Fruit fly (Drosophila melanogaster) whole organism: ENCODE measurements around the gene Rbp1-like.

Experiments used
- CG8478 ChIP-seq: fragments of >200 bp; optimal IDR thresholded peaks from 2 replicates; lab custom pipeline; 2018; ENCODE audit warnings: inconsistent platforms
- Dll ChIP-seq: fragments of >200 bp; optimal IDR thresholded peaks from 2 replicates; lab custom pipeline; 2017
- EcR ChIP-seq, 2 experiments: fragments of >200 bp; optimal IDR thresholded peaks; 2 replicates each; lab custom pipeline; 2017; ENCODE audit warnings: missing biosample characterization in 2 of 2, missing genetic modification characterization in 2 of 2, missing genetic modification reagents in 2 of 2
- pan ChIP-seq: fragments of >200 bp; optimal IDR thresholded peaks from 2 replicates; lab custom pipeline; 2017
- psq ChIP-seq: fragments of >200 bp; optimal IDR thresholded peaks from 2 replicates; lab custom pipeline; 2017
- usp ChIP-seq: fragments of >200 bp; optimal IDR thresholded peaks from 2 replicates; lab custom pipeline; 2017; ENCODE audit warnings: missing biosample characterization, missing genetic modification characterization, mixed read lengths

Gene Rbp1-like

DNA sequence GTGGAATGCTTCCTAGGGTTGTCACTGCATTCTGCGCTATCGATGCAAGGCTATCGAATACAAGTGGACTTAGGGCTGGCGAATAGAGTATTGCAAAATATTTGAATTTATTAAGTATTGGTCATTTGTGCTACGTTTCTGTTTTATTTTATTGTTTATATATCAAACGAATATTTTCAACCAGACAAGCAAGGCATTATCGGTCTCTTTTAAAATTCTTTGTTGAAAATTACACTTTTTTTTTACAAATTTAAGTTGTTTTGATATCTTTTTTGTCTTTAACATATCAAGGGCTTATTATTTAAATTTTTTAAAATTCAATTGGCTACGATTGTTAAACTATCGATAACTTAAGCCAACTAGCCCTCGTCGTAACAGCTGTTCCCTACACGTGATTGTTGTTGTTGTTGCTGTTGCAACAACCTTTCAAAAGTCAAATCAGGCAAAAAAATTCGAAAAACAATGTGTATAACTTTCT is 2.7 kb upstream of the Rbp1-like start, which contains the start of the genes Ype and CG1662:
Ype (minus strand) TSS at position 45 of the 478 bp plus-strand sequence.
CG1662 (plus strand) TSS at position 191 of the 478 bp plus-strand sequence.
- no peak for TF ChIP-seq EcR (GFP tag; optimal IDR thresholded peaks at IDR 0.05; lab: Kevin White, UChicago)
- TF ChIP-seq usp, result no peak
- TF ChIP-seq CG8478, result no peak
- no peak for TF ChIP-seq psq (lab: Kevin White, UChicago)
- TF ChIP-seq pan (lab: Kevin White, UChicago), result no peak
- TF ChIP-seq Dll, result no peak

DNA sequence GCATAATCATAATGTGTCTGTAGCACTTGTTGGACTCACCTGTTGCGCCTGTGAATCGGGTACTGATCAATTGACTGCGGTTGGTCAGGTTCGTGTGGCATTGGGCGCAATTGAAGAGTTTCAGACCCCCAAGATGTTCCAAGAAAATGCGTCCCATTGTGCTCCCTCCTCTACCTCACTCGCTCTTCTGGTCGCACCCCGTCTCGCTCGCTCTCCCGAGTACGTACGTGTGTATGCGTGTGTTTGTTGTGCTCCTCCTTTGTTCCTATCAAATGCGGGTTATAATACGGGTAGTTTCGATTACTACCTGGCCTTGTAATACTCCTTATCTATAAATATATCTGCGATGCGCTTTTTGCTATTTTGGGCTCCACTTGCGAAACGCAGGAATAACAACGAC is 2.1 kb upstream of the Rbp1-like start:
- no peak for TF ChIP-seq CG8478
- no peak for TF ChIP-seq pan (lab: Kevin White, UChicago)
- no peak for TF ChIP-seq psq (lab: Kevin White, UChicago)
- no peak for TF ChIP-seq Dll
- TF ChIP-seq usp, result no peak
- no peak for TF ChIP-seq EcR (GFP tag; optimal IDR thresholded peaks at IDR 0.05; lab: Kevin White, UChicago)

DNA sequence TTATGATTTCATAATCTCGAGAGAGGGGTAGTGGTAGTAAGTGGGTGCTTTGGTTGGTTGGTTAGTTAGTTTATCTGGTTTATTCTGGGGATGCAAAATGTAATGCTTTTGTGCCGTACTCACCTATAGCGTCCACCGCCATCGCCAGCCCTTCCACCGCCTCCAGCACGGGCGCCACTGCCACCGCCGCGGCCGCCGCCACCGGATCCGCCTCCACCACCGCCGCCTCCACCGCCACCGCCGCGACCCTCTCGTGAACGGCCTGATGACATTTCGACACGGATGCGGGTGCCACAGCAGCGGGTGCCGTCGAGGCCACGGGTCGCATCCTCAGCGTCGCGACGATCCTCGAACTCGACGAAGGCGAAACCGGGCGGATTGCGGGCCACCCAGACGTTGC is 500 bp downstream of the Rbp1-like start:
- no peak for TF ChIP-seq Dll
- no peak for TF ChIP-seq CG8478
- TF ChIP-seq EcR (GFP tag; optimal IDR thresholded peaks at IDR 0.05; lab: Kevin White, UChicago), result no peak
- TF ChIP-seq psq (lab: Kevin White, UChicago), result no peak
- TF ChIP-seq usp, result no peak
- no peak for TF ChIP-seq pan (lab: Kevin White, UChicago)

DNA sequence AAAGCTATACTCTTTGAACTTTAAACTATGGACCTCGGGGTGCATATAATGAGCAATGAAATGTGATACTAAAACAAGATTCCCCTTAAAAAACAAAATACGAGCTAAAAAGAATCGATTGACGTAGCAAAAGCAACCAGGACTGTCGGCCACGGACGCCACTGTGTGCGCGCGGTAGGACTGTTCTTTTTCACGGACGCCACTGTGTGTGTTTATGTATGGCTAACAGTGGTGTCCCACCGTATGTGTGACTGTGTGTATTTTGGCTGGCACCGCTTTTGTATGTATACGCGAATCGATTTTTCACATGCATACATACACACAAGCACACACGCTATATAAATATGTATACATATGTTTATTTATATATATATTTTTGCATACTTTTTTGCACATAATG is 907 bp downstream of the Rbp1-like start:
- TF ChIP-seq Dll (no peak), CG8478 (no peak), usp (no peak), EcR (GFP tag; optimal IDR thresholded peaks at IDR 0.05; lab: Kevin White, UChicago) (no peak), psq (lab: Kevin White, UChicago) (no peak), pan (lab: Kevin White, UChicago) (no peak)

dm6 chrX:13376520-13376919 is 8.2 kb downstream of the Rbp1-like start:
- TF ChIP-seq pan (lab: Kevin White, UChicago) (no peak), EcR (GFP tag; optimal IDR thresholded peaks at IDR 0.05; lab: Kevin White, UChicago) (no peak), psq (lab: Kevin White, UChicago) (no peak), CG8478 (no peak), Dll (no peak), usp (no peak)

DNA sequence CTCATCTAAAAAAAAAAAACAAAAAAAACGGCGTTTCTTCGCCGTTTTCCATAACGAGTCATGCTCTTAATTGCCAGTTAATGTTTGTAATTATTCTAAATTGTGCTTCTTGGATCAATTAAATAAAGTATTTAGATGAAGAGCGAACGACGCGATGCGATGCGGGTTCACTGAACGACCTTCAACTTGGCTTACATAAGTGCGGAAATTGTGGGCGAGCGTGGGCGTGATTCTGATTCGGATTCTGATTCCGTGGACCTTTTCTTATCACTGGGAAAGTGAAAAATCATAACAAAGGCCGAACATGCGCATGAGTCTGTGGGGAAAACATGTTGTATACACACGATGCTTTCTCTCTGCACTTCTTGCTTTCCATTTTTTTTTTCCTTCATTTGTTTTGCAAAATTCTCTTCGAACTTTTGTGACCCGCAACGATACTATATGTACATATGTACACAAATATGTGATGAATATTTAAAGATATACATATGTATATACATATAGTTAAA is 9.1 kb downstream of the Rbp1-like start:
- no peak for TF ChIP-seq CG8478
- TF ChIP-seq pan (lab: Kevin White, UChicago), result no peak
- no peak for TF ChIP-seq EcR (GFP tag; optimal IDR thresholded peaks at IDR 0.05; lab: Kevin White, UChicago)
- TF ChIP-seq Dll, result no peak
- no peak for TF ChIP-seq psq (lab: Kevin White, UChicago)
- no peak for TF ChIP-seq usp

DNA sequence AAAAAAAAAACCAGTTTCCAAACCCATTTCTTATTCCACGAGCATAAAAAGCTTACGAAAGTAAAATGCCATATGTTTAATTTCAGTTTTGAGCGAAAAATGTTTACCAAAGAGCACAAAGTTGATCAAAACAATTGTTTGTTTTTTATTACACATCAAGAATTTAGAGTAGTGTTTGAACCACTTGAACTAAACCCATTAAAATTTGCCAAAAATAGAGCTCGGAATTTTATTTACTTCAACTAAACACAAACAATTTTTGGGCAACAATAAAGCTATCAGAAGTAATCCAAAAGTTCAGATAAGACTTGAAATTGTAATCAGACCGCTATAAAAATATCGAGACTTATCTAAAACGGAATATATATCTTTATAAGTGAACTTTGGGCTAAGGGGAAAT is 9.7 kb downstream of the Rbp1-like start:
- TF ChIP-seq Dll, result no peak
- no peak for TF ChIP-seq usp
- no peak for TF ChIP-seq psq (lab: Kevin White, UChicago)
- TF ChIP-seq pan (lab: Kevin White, UChicago), result no peak
- TF ChIP-seq EcR (GFP tag; optimal IDR thresholded peaks at IDR 0.05; lab: Kevin White, UChicago), result no peak
- no peak for TF ChIP-seq CG8478

DNA sequence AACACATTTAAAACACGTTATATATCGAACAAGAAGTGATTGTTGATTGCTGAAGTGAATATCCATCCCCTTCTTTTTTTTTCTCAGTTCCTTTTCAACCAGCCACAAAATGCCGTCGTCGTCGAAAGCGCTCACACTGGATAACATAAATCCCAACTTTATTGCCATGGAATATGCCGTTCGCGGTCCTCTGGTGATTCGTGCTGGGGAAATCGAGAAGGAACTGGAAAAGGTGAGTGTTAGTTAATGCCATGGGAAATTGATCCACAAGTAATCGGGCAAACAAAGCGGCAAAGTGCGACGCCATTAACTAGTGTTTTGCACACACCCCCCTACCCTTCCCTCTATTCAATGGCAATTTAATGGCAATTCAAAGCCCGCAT is 10.5 kb downstream of the Rbp1-like start:
- no peak for TF ChIP-seq Dll
- TF ChIP-seq CG8478, result no peak
- TF ChIP-seq EcR (GFP tag; optimal IDR thresholded peaks at IDR 0.05; lab: Kevin White, UChicago), result no peak
- TF ChIP-seq psq (lab: Kevin White, UChicago), result no peak
- TF ChIP-seq usp, result no peak
- TF ChIP-seq pan (lab: Kevin White, UChicago), result no peak

dm6 chrX:13373239-13374153 is 11.2 kb downstream of the Rbp1-like start:
- TF ChIP-seq usp, result no peak

- TF ChIP-seq EcR (GFP tag; optimal IDR thresholded peaks at IDR 0.05; lab: Kevin White, UChicago) (no peak), CG8478 (no peak), pan (lab: Kevin White, UChicago) (no peak), psq (lab: Kevin White, UChicago) (no peak), usp (no peak), Dll (no peak)
Observed at dm6 chrX:13372512-13372911, 12.2 kb downstream of the Rbp1-like start.

DNA sequence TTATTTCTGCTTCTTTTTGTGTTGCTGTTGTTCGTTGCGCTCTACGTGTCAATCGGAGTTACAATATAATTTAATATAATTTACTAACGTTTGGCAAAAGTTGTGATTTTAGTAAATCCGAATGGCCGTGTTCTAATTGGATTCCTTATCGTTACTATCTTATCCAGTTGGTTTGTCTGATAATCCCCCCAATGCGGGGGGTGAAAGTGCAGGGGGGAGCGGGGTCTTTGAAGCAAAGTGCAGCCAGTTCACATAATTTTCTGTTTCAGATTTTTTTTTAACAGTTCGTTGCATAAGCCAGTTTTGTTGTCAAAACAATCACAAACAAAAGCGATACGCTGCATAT is 13.0 kb downstream of the Rbp1-like start:
- TF ChIP-seq usp (no peak), EcR (GFP tag; optimal IDR thresholded peaks at IDR 0.05; lab: Kevin White, UChicago) (no peak), CG8478 (no peak), pan (lab: Kevin White, UChicago) (no peak), psq (lab: Kevin White, UChicago) (no peak), Dll (no peak)

dm6 chrX:13370826-13371703 is 13.6 kb downstream of the Rbp1-like start:
- TF ChIP-seq pan (lab: Kevin White, UChicago), result no peak
- no peak for TF ChIP-seq usp
- TF ChIP-seq Dll, result no peak
- TF ChIP-seq psq (lab: Kevin White, UChicago), result no peak
- no peak for TF ChIP-seq EcR (GFP tag; optimal IDR thresholded peaks at IDR 0.05; lab: Kevin White, UChicago)
- TF ChIP-seq CG8478, result no peak
